Fruit fly (Drosophila melanogaster) whole organism, embryonic: Measurements from ENCODE around the gene FBXO11.
A peak's percentile ranks its signal among the peaks of the same experiment; 100 is the strongest.

Source experiments
- B-H1 ChIP-seq: fragments of 200-800 bp; sonication (Bioruptor generic); IDR thresholded peaks from 3 replicates; pipeline ENCODE4 v1.3.6; 2022; ENCODE audit warnings: missing biosample characterization, missing genetic modification characterization
- Blimp-1 ChIP-seq: fragments of 200-800 bp; sonication (Bioruptor generic); optimal IDR thresholded peaks from 3 replicates; lab custom pipeline; 2018; ENCODE audit warnings: missing biosample characterization, missing genetic modification characterization, mild to moderate bottlenecking, moderate library complexity, missing genetic modification reagents
- CG1024 ChIP-seq: fragments of 200-800 bp; sonication (Bioruptor generic); IDR thresholded peaks from 2 replicates; pipeline ENCODE4 v1.3.6; 2022; ENCODE audit warnings: missing biosample characterization, missing genetic modification characterization
- CG11085 ChIP-seq: fragments of 200-800 bp; sonication (Bioruptor generic); IDR thresholded peaks from 2 replicates; pipeline ENCODE4 v1.3.6; 2022; ENCODE audit warnings: missing biosample characterization, missing genetic modification characterization
- CG11723 ChIP-seq: fragments of 200-800 bp; sonication (Bioruptor generic); optimal IDR thresholded peaks from 2 replicates; lab custom pipeline; 2017; ENCODE audit warnings: missing biosample characterization, mild to moderate bottlenecking, missing genetic modification characterization
- CG12391 ChIP-seq: fragments of 200-800 bp; sonication (Bioruptor generic); optimal IDR thresholded peaks from 3 replicates; lab custom pipeline; 2018; ENCODE audit warnings: missing biosample characterization, mild to moderate bottlenecking, missing genetic modification characterization, moderate library complexity
- CG12659 ChIP-seq: fragments of 200-800 bp; sonication (Bioruptor generic); optimal IDR thresholded peaks from 3 replicates; lab custom pipeline; 2017; ENCODE audit warnings: mild to moderate bottlenecking, missing biosample characterization, missing genetic modification reagents, missing genetic modification characterization
- CG12744 ChIP-seq: fragments of 200-800 bp; sonication (Bioruptor generic); optimal IDR thresholded peaks from 2 replicates; lab custom pipeline; 2016; ENCODE audit warnings: missing biosample characterization, missing genetic modification characterization
- CG13424 ChIP-seq: fragments of 200-800 bp; sonication (Bioruptor generic); optimal IDR thresholded peaks from 2 replicates; lab custom pipeline; 2019; ENCODE audit warnings: missing biosample characterization, mild to moderate bottlenecking, missing genetic modification characterization, moderate library complexity
- CG13775 ChIP-seq: fragments of 200-800 bp; sonication (Bioruptor generic); optimal IDR thresholded peaks from 3 replicates; lab custom pipeline; 2017; ENCODE audit warnings: missing biosample characterization, mild to moderate bottlenecking, missing genetic modification characterization
- CG14441 ChIP-seq: fragments of 200-800 bp; sonication (Bioruptor generic); IDR thresholded peaks from 2 replicates; pipeline ENCODE4 v1.3.6; 2022; ENCODE audit warnings: missing biosample characterization, missing genetic modification characterization
- CG14710 ChIP-seq: fragments of 200-800 bp; sonication (Bioruptor generic); optimal IDR thresholded peaks from 3 replicates; lab custom pipeline; 2019; ENCODE audit warnings: missing biosample characterization, mild to moderate bottlenecking, missing genetic modification characterization, moderate library complexity
- CG15479 ChIP-seq: fragments of 200-800 bp; sonication (Bioruptor generic); optimal IDR thresholded peaks from 3 replicates; lab custom pipeline; 2019; ENCODE audit warnings: missing biosample characterization, mild to moderate bottlenecking, missing genetic modification characterization, moderate library complexity
- CG16779 ChIP-seq: fragments of 200-800 bp; sonication (Bioruptor generic); IDR thresholded peaks from 2 replicates; pipeline ENCODE4 v1.3.6; 2022; ENCODE audit warnings: missing biosample characterization, missing genetic modification characterization
- CG16815 ChIP-seq: fragments of 200-800 bp; sonication (Bioruptor generic); optimal IDR thresholded peaks from 3 replicates; lab custom pipeline; 2017; ENCODE audit warnings: missing biosample characterization, mild to moderate bottlenecking, missing genetic modification characterization
- CG17829 ChIP-seq: fragments of 200-800 bp; optimal IDR thresholded peaks from 2 replicates; lab custom pipeline; 2019; ENCODE audit warnings: missing biosample characterization, mild to moderate bottlenecking, missing genetic modification characterization, moderate library complexity
- CG2116 ChIP-seq: fragments of 200-800 bp; sonication (Bioruptor generic); optimal IDR thresholded peaks from 3 replicates; lab custom pipeline; 2018; ENCODE audit warnings: missing biosample characterization, mild to moderate bottlenecking, missing genetic modification characterization
- CG3847 ChIP-seq: fragments of 200-800 bp; sonication (Bioruptor generic); IDR thresholded peaks from 2 replicates; pipeline ENCODE4 v1.3.6; 2022; ENCODE audit warnings: missing biosample characterization, missing genetic modification characterization
- CG6765 ChIP-seq: fragments of 200-800 bp; sonication (Bioruptor generic); optimal IDR thresholded peaks from 3 replicates; lab custom pipeline; 2017; ENCODE audit warnings: missing biosample characterization, mild to moderate bottlenecking, missing genetic modification characterization
- CG9727 ChIP-seq: fragments of 200-800 bp; sonication (Bioruptor generic); optimal IDR thresholded peaks from 3 replicates; lab custom pipeline; 2017; ENCODE audit warnings: missing biosample characterization, mild to moderate bottlenecking, missing genetic modification characterization
- CG9932 ChIP-seq: fragments of 200-800 bp; sonication (Bioruptor generic); IDR thresholded peaks from 2 replicates; pipeline ENCODE4 v1.3.6; 2022; ENCODE audit warnings: missing biosample characterization, missing genetic modification characterization
- CHES-1-like ChIP-seq: fragments of 200-800 bp; sonication (Bioruptor generic); optimal IDR thresholded peaks from 2 replicates; lab custom pipeline; 2016; ENCODE audit warnings: missing biosample characterization, missing genetic modification characterization
- CoRest ChIP-seq: fragments of 200-800 bp; sonication (Bioruptor generic); optimal IDR thresholded peaks from 3 replicates; lab custom pipeline; 2018; ENCODE audit warnings: missing biosample characterization, mild to moderate bottlenecking, missing genetic modification characterization, moderate library complexity
- Dek ChIP-seq: fragments of 200-800 bp; sonication (Bioruptor generic); optimal IDR thresholded peaks from 3 replicates; lab custom pipeline; 2019; ENCODE audit warnings: missing biosample characterization, mild to moderate bottlenecking, missing genetic modification characterization, moderate library complexity
- Ets97D ChIP-seq: fragments of 200-800 bp; sonication (Bioruptor generic); optimal IDR thresholded peaks from 3 replicates; lab custom pipeline; 2016; ENCODE audit warnings: missing biosample characterization, missing genetic modification characterization
- Fer3 ChIP-seq: fragments of 200-800 bp; sonication (Bioruptor generic); optimal IDR thresholded peaks from 2 replicates; lab custom pipeline; 2018; ENCODE audit warnings: missing biosample characterization, mild to moderate bottlenecking, missing genetic modification characterization, moderate library complexity
- H15 ChIP-seq: fragments of 200-800 bp; sonication (Bioruptor generic); IDR thresholded peaks from 3 replicates; pipeline ENCODE4 v1.3.6; 2022; ENCODE audit warnings: missing biosample characterization, missing genetic modification characterization
- Hr3 ChIP-seq: fragments of 200-800 bp; sonication (Bioruptor generic); optimal IDR thresholded peaks from 3 replicates; lab custom pipeline; 2016; ENCODE audit warnings: missing biosample characterization, missing genetic modification characterization
- Max ChIP-seq: fragments of 200-800 bp; sonication (Bioruptor generic); optimal IDR thresholded peaks from 2 replicates; lab custom pipeline; 2016; ENCODE audit warnings: missing biosample characterization, mild to moderate bottlenecking, missing genetic modification characterization
- Med ChIP-seq: fragments of 200-800 bp; sonication (Bioruptor generic); peaks from one replicate; lab custom pipeline; 2016; ENCODE audit warnings: missing biosample characterization, missing genetic modification characterization, mild to moderate bottlenecking, inconsistent platforms, moderate library complexity
- Pdp1 ChIP-seq, 2 experiments: fragments of 200-800 bp; sonication (Bioruptor generic); optimal IDR thresholded peaks; 3 replicates each; lab custom pipeline; 2016; ENCODE audit warnings: missing biosample characterization in 2 of 2, missing genetic modification characterization in 2 of 2, mild to moderate bottlenecking in 1 of 2, moderate library complexity in 1 of 2
- Ptx1 ChIP-seq: fragments of 200-800 bp; sonication (Bioruptor generic); IDR thresholded peaks from 2 replicates; pipeline ENCODE4 v1.3.6; 2022; ENCODE audit warnings: missing biosample characterization, missing genetic modification characterization
- Rx ChIP-seq: fragments of 200-800 bp; sonication (Bioruptor generic); IDR thresholded peaks from 2 replicates; pipeline ENCODE4 v1.3.6; 2022; ENCODE audit warnings: missing biosample characterization, missing genetic modification characterization
- Sin3A ChIP-seq: fragments of >200 bp; optimal IDR thresholded peaks from 2 replicates; lab custom pipeline; 2018
- Ssrp ChIP-seq: fragments of 200-800 bp; sonication (Bioruptor generic); optimal IDR thresholded peaks from 2 replicates; lab custom pipeline; 2018; ENCODE audit warnings: missing biosample characterization, mild to moderate bottlenecking, missing genetic modification characterization, moderate library complexity
- Taf1 ChIP-seq: fragments of 200-800 bp; sonication (Bioruptor generic); IDR thresholded peaks from 2 replicates; pipeline ENCODE4 v1.3.6; 2022; ENCODE audit warnings: missing biosample characterization, missing genetic modification characterization
- bbx ChIP-seq: fragments of 200-800 bp; sonication (Bioruptor generic); IDR thresholded peaks from 2 replicates; pipeline ENCODE4 v1.3.6; 2022; ENCODE audit warnings: missing biosample characterization, missing genetic modification characterization; ENCODE audit not compliant: partially characterized antibody
- dm ChIP-seq: fragments of 200-800 bp; sonication (Bioruptor generic); optimal IDR thresholded peaks from 3 replicates; lab custom pipeline; 2016; ENCODE audit warnings: missing biosample characterization, missing genetic modification characterization
- dmrt11E ChIP-seq: fragments of 200-800 bp; sonication (Bioruptor generic); optimal IDR thresholded peaks from 3 replicates; lab custom pipeline; 2018; ENCODE audit warnings: missing biosample characterization, mild to moderate bottlenecking, missing genetic modification characterization, moderate library complexity
- dpn ChIP-seq, 2 experiments: fragments of 200-800 bp; sonication (Bioruptor generic); optimal IDR thresholded peaks; 3 replicates each; lab custom pipeline; 2016; ENCODE audit warnings: missing biosample characterization in 2 of 2, missing genetic modification characterization in 2 of 2
- eyg ChIP-seq: fragments of 200-800 bp; sonication (Bioruptor generic); optimal IDR thresholded peaks from 3 replicates; lab custom pipeline; 2016; ENCODE audit warnings: missing biosample characterization, missing genetic modification characterization
- fd102C ChIP-seq: fragments of 200-800 bp; sonication (Bioruptor generic); optimal IDR thresholded peaks from 2 replicates; lab custom pipeline; 2018; ENCODE audit warnings: missing biosample characterization, mild to moderate bottlenecking, missing genetic modification characterization, moderate library complexity
- fd64A ChIP-seq: fragments of 200-800 bp; sonication (Bioruptor generic); optimal IDR thresholded peaks from 3 replicates; lab custom pipeline; 2018; ENCODE audit warnings: missing biosample characterization, mild to moderate bottlenecking, missing genetic modification characterization
- jigr1 ChIP-seq: fragments of 200-800 bp; sonication (Bioruptor generic); IDR thresholded peaks from 3 replicates; pipeline ENCODE4 v1.3.6; 2022; ENCODE audit warnings: missing biosample characterization, missing genetic modification characterization
- kay ChIP-seq: fragments of 200-800 bp; sonication (Bioruptor generic); optimal IDR thresholded peaks from 2 replicates; lab custom pipeline; 2016; ENCODE audit warnings: missing biosample characterization, missing genetic modification characterization
- pzg ChIP-seq: fragments of 200-800 bp; sonication (Bioruptor generic); optimal IDR thresholded peaks from 3 replicates; lab custom pipeline; 2018; ENCODE audit warnings: missing biosample characterization, mild to moderate bottlenecking, missing genetic modification characterization, moderate library complexity
- sd ChIP-seq: fragments of 200-800 bp; sonication (Bioruptor generic); optimal IDR thresholded peaks from 3 replicates; lab custom pipeline; 2018; ENCODE audit warnings: missing biosample characterization, mild to moderate bottlenecking, missing genetic modification characterization, moderate library complexity
- shn ChIP-seq: fragments of 200-800 bp; sonication (Bioruptor generic); optimal IDR thresholded peaks from 3 replicates; lab custom pipeline; 2016; ENCODE audit warnings: missing biosample characterization, missing genetic modification characterization
- tin ChIP-seq: fragments of 200-800 bp; sonication (Bioruptor generic); optimal IDR thresholded peaks from 3 replicates; lab custom pipeline; 2016; ENCODE audit warnings: missing biosample characterization, missing genetic modification characterization
- trem ChIP-seq: fragments of 200-800 bp; optimal IDR thresholded peaks from 3 replicates; lab custom pipeline; 2019; ENCODE audit warnings: missing biosample characterization, mild to moderate bottlenecking, missing genetic modification characterization, moderate library complexity

Gene FBXO11

dm6 chr3R:9791177-9791806, 17.9 kb downstream of the FBXO11 start, which contains the start of the genes CG12945 and CG8507 (continued):
- TF ChIP-seq CG9932 (GFP tag; lab: Robert Waterston, UW) (peak; percentile 67), Taf1 (GFP tag; lab: Robert Waterston, UW) (0 out of 2 replicates have a peak, but pooled peaks have one; percentile 19), CG12391 (tag; lab: Kevin White, UChicago) (peak; percentile 62), CG12744 (GFP tag; lab: Kevin White, UChicago) (peak; percentile 43), eyg (GFP tag; lab: Kevin White, UChicago) (no peak), CG17829 (tag; lab: Kevin White, UChicago) (peak; percentile 54), CG6765 (GFP tag; lab: Kevin White, UChicago) (no peak), Sin3A (lab: Kevin White, UChicago) (peak; percentile 85), CG12659 (GFP tag; lab: Kevin White, UChicago) (peak; percentile 68), CG1024 (GFP tag; lab: Robert Waterston, UW) (no peak), CG14710 (tag; lab: Kevin White, UChicago) (peak; percentile 70), dmrt11E (tag; lab: Kevin White, UChicago) (peak; percentile 4), jigr1 (GFP tag; lab: Robert Waterston, UW) (no peak), dm (GFP tag; lab: Kevin White, UChicago) (peak; percentile 34), CG14441 (GFP tag; lab: Robert Waterston, UW) (0 out of 2 replicates have a peak, but pooled peaks have one; percentile 17), CG13424 (tag; lab: Kevin White, UChicago) (peak; percentile 67), sd (tag; lab: Kevin White, UChicago) (no peak), Hr3 (GFP tag; lab: Kevin White, UChicago) (peak; percentile 26), dpn (GFP tag; optimal IDR thresholded peaks at IDR 0.05; lab: Kevin White, UChicago) (peak; percentile 43), Max (GFP tag; lab: Kevin White, UChicago) (peak; percentile 63), CHES-1-like (GFP tag; lab: Kevin White, UChicago) (peak; percentile 54), Med (GFP tag; lab: Kevin White, UChicago) (peak; percentile 85), CG11085 (GFP tag; lab: Robert Waterston, UW) (no peak), CG9727 (GFP tag; lab: Kevin White, UChicago) (peak; percentile 42), Pdp1 (GFP tag; optimal IDR thresholded peaks at IDR 0.05; lab: Kevin White, UChicago) (peak; percentile 56 to 59), CG13775 (peak; percentile 58), shn (GFP tag; lab: Kevin White, UChicago) (peak; percentile 53), fd64A (GFP tag; lab: Kevin White, UChicago) (no peak), tin (peak; percentile 46), trem (peak; percentile 34), CoRest (tag; lab: Kevin White, UChicago) (peak; percentile 76), Blimp-1 (GFP tag; lab: Kevin White, UChicago) (peak; percentile 28), B-H1 (GFP tag; lab: Robert Waterston, UW) (no peak), CG16815 (GFP tag; lab: Kevin White, UChicago) (peak; percentile 11), kay (GFP tag; lab: Kevin White, UChicago) (peak; percentile 21), CG15479 (GFP tag; lab: Kevin White, UChicago) (peak; percentile 8), CG16779 (GFP tag; lab: Robert Waterston, UW) (no peak), H15 (GFP tag; lab: Robert Waterston, UW) (no peak), Ets97D (peak; percentile 44), Ptx1 (GFP tag; lab: Robert Waterston, UW) (peak; percentile 44), Rx (no peak), fd102C (GFP tag; lab: Kevin White, UChicago) (no peak), Ssrp (tag; lab: Kevin White, UChicago) (peak; percentile 28), Fer3 (tag; lab: Kevin White, UChicago) (peak; percentile 39), CG3847 (GFP tag; lab: Robert Waterston, UW) (peak; percentile 81), pzg (GFP tag; lab: Kevin White, UChicago) (peak; percentile 55), bbx (GFP tag; lab: Robert Waterston, UW) (0 out of 2 replicates have a peak, but pooled peaks have one; percentile 18), CG2116 (GFP tag; lab: Kevin White, UChicago) (peak; percentile 59), Dek (peak; percentile 50), CG11723 (no peak)
